Worm (Caenorhabditis elegans): ENCODE data around the gene sgo-1.

DNA sequence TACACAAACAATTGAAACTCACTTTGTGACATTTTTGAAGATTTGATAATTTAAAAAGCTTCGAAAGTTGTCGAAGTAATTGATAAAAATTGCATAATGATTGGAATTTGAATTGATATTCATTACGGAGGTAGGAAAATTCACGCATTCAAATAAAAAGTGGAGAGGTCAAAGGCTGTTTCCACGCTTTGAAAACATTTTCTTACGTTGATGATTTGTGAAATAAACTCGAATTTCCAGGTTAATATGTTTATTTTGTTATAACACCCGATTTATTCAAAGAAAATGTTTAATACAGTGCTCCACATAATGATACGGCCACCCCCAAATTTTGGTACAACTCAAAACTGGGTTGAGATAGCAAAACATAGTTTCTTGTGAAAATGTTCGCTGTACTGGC lies 7.0 kb upstream of the sgo-1 start, which contains the start of gene C33H5.16:
- TF ChIP-seq ama-1 (optimal IDR thresholded peaks at IDR 0.05) (no peak), nhr-84 (tag; optimal IDR thresholded peaks at IDR 0.05) (no peak)
